Fruit fly (Drosophila melanogaster) whole organism, embryonic: ENCODE results near the gene CG12945.
A peak's percentile ranks its signal among the peaks of the same experiment; 100 is the strongest.

Experiments
- B-H1 ChIP-seq: fragments of 200-800 bp; sonication (Bioruptor generic); IDR thresholded peaks from 3 replicates; pipeline ENCODE4 v1.3.6; 2022; ENCODE audit warnings: missing biosample characterization, missing genetic modification characterization
- CG13775 ChIP-seq: fragments of 200-800 bp; sonication (Bioruptor generic); optimal IDR thresholded peaks from 3 replicates; lab custom pipeline; 2017; ENCODE audit warnings: missing biosample characterization, mild to moderate bottlenecking, missing genetic modification characterization
- CG14050 ChIP-seq: fragments of 200-800 bp; sonication (Bioruptor generic); IDR thresholded peaks from 3 replicates; pipeline ENCODE4 v1.3.6; 2022; ENCODE audit warnings: missing biosample characterization, missing genetic modification characterization
- CG15479 ChIP-seq: fragments of 200-800 bp; sonication (Bioruptor generic); optimal IDR thresholded peaks from 3 replicates; lab custom pipeline; 2019; ENCODE audit warnings: missing biosample characterization, mild to moderate bottlenecking, missing genetic modification characterization, moderate library complexity
- CG17612 ChIP-seq: fragments of 200-800 bp; sonication (Bioruptor generic); IDR thresholded peaks from 2 replicates; pipeline ENCODE4 v1.3.6; 2022; ENCODE audit warnings: missing biosample characterization, missing genetic modification characterization
- CG30403 ChIP-seq: fragments of 200-800 bp; sonication (Bioruptor generic); optimal IDR thresholded peaks from 3 replicates; lab custom pipeline; 2016; ENCODE audit warnings: missing biosample characterization, missing genetic modification characterization
- CG31441 ChIP-seq: fragments of 200-800 bp; sonication (Bioruptor generic); IDR thresholded peaks from 2 replicates; pipeline ENCODE4 v1.3.6; 2022; ENCODE audit warnings: missing biosample characterization, missing genetic modification characterization
- CG34224 ChIP-seq: fragments of 200-800 bp; sonication (Bioruptor generic); IDR thresholded peaks from 3 replicates; pipeline ENCODE4 v1.3.6; 2022; ENCODE audit warnings: missing biosample characterization, missing genetic modification characterization; ENCODE audit not compliant: partially characterized antibody
- CG3838 ChIP-seq: fragments of 200-800 bp; sonication (Bioruptor generic); optimal IDR thresholded peaks from 3 replicates; lab custom pipeline; 2016; ENCODE audit warnings: missing biosample characterization, missing genetic modification characterization
- CG4282 ChIP-seq: fragments of 200-800 bp; sonication (Bioruptor generic); optimal IDR thresholded peaks from 2 replicates; lab custom pipeline; 2016; ENCODE audit warnings: missing biosample characterization, missing genetic modification characterization
- CG43689 ChIP-seq: fragments of 200-800 bp; sonication (Bioruptor generic); IDR thresholded peaks from 2 replicates; pipeline ENCODE4 v1.3.6; 2022; ENCODE audit warnings: missing biosample characterization, missing genetic modification characterization
- CG5245 ChIP-seq: fragments of 200-800 bp; sonication (Bioruptor generic); optimal IDR thresholded peaks from 3 replicates; lab custom pipeline; 2016; ENCODE audit warnings: missing biosample characterization, missing genetic modification characterization
- CG5953 ChIP-seq: fragments of 200-800 bp; sonication (Bioruptor generic); IDR thresholded peaks from 2 replicates; pipeline ENCODE4 v1.3.6; 2022; ENCODE audit warnings: missing biosample characterization, missing genetic modification characterization
- CG6254 ChIP-seq: fragments of 200-800 bp; sonication (Bioruptor generic); optimal IDR thresholded peaks from 3 replicates; lab custom pipeline; 2017; ENCODE audit warnings: mild to moderate bottlenecking, missing biosample characterization, missing genetic modification reagents, missing genetic modification characterization
- CG6689 ChIP-seq: fragments of 200-800 bp; sonication (Bioruptor generic); IDR thresholded peaks from 2 replicates; pipeline ENCODE4 v1.3.6; 2022; ENCODE audit warnings: missing biosample characterization, missing genetic modification characterization
- CG7745 ChIP-seq: fragments of 200-800 bp; sonication (Bioruptor generic); optimal IDR thresholded peaks from 2 replicates; lab custom pipeline; 2018; ENCODE audit warnings: missing biosample characterization, mild to moderate bottlenecking, missing genetic modification characterization, moderate library complexity
- CHES-1-like ChIP-seq: fragments of 200-800 bp; sonication (Bioruptor generic); optimal IDR thresholded peaks from 2 replicates; lab custom pipeline; 2016; ENCODE audit warnings: missing biosample characterization, missing genetic modification characterization
- D ChIP-seq, 2 experiments: fragments of 200-800 bp in 1 of 2; fragments of >200 bp in 1 of 2; sonication (Bioruptor generic) in 1 of 2; optimal IDR thresholded peaks; 2 replicates in 1 of 2; 3 replicates in 1 of 2; lab custom pipeline; 2017; ENCODE audit warnings: mild to moderate bottlenecking in 1 of 2, missing biosample characterization in 1 of 2, missing genetic modification characterization in 1 of 2, missing genetic modification reagents in 1 of 2
- Dad ChIP-seq: fragments of 200-800 bp; sonication (Bioruptor generic); optimal IDR thresholded peaks from 3 replicates; lab custom pipeline; 2016; ENCODE audit warnings: missing biosample characterization, missing genetic modification characterization
- Fer1 ChIP-seq: fragments of 200-800 bp; sonication (Bioruptor generic); optimal IDR thresholded peaks from 2 replicates; lab custom pipeline; 2017; ENCODE audit warnings: missing biosample characterization, mild to moderate bottlenecking, missing genetic modification characterization
- HLHmδ ChIP-seq: fragments of 200-800 bp; sonication (Bioruptor generic); optimal IDR thresholded peaks from 2 replicates; lab custom pipeline; 2018; ENCODE audit warnings: missing biosample characterization, mild to moderate bottlenecking, missing genetic modification characterization, moderate library complexity
- Mes4 ChIP-seq: fragments of 200-800 bp; sonication (Bioruptor generic); optimal IDR thresholded peaks from 2 replicates; lab custom pipeline; 2016; ENCODE audit warnings: missing biosample characterization, missing genetic modification characterization
- NK7.1 ChIP-seq: fragments of 200-800 bp; sonication (Bioruptor generic); optimal IDR thresholded peaks from 3 replicates; lab custom pipeline; 2016; ENCODE audit warnings: missing biosample characterization, missing genetic modification characterization
- Nf-YB ChIP-seq: fragments of 200-800 bp; sonication (Bioruptor generic); optimal IDR thresholded peaks from 3 replicates; lab custom pipeline; 2019; ENCODE audit warnings: missing biosample characterization, mild to moderate bottlenecking, missing genetic modification characterization, moderate library complexity
- Opbp ChIP-seq: fragments of 200-800 bp; sonication (Bioruptor generic); IDR thresholded peaks from 3 replicates; pipeline ENCODE4 v1.3.6; 2022; ENCODE audit warnings: missing biosample characterization, missing genetic modification characterization; ENCODE audit not compliant: partially characterized antibody
- Poxn ChIP-seq: fragments of 200-800 bp; sonication (Bioruptor generic); IDR thresholded peaks from 2 replicates; pipeline ENCODE4 v1.3.6; 2022; ENCODE audit warnings: missing biosample characterization, missing genetic modification characterization
- Usf ChIP-seq: fragments of 200-800 bp; sonication (Bioruptor generic); optimal IDR thresholded peaks from 2 replicates; lab custom pipeline; 2017; ENCODE audit warnings: missing genotype, missing biosample characterization, missing genetic modification characterization
- ara ChIP-seq: fragments of 200-800 bp; sonication (Bioruptor generic); IDR thresholded peaks from 2 replicates; pipeline ENCODE4 v1.3.6; 2022; ENCODE audit warnings: missing biosample characterization, missing genetic modification characterization
- bowl ChIP-seq: fragments of 200-800 bp; sonication (Bioruptor generic); IDR thresholded peaks from 2 replicates; pipeline ENCODE4 v1.3.6; 2022; ENCODE audit warnings: missing biosample characterization, missing genetic modification characterization
- chn ChIP-seq: fragments of 200-800 bp; sonication (Bioruptor generic); optimal IDR thresholded peaks from 2 replicates; lab custom pipeline; 2016; ENCODE audit warnings: missing biosample characterization, missing genetic modification characterization
- h ChIP-seq: fragments of >200 bp; optimal IDR thresholded peaks from 2 replicates; lab custom pipeline; 2017
- hb ChIP-seq: fragments of 200-800 bp; sonication (Bioruptor generic); IDR thresholded peaks from 3 replicates; pipeline ENCODE4 v1.3.6; 2022; ENCODE audit warnings: missing biosample characterization, missing genetic modification characterization; ENCODE audit not compliant: partially characterized antibody
- hth ChIP-seq: fragments of >200 bp; optimal IDR thresholded peaks from 2 replicates; lab custom pipeline; 2017; ENCODE audit warnings: inconsistent platforms
- inv ChIP-seq: fragments of 200-800 bp; sonication (Bioruptor generic); IDR thresholded peaks from 2 replicates; pipeline ENCODE4 v1.3.6; 2022; ENCODE audit warnings: missing biosample characterization, missing genetic modification characterization; ENCODE audit not compliant: partially characterized antibody
- org-1 ChIP-seq: fragments of 200-800 bp; sonication (Bioruptor generic); optimal IDR thresholded peaks from 2 replicates; lab custom pipeline; 2017; ENCODE audit warnings: missing biosample characterization, missing genetic modification characterization
- otp ChIP-seq: fragments of 200-800 bp; sonication (Bioruptor generic); IDR thresholded peaks from 3 replicates; pipeline ENCODE4, ENCODE4 v1.3.6; 2022; ENCODE audit warnings: missing biosample characterization, missing genetic modification characterization
- pb ChIP-seq: fragments of 200-800 bp; sonication (Bioruptor generic); optimal IDR thresholded peaks from 3 replicates; lab custom pipeline; 2016; ENCODE audit warnings: missing biosample characterization, missing genetic modification characterization
- phol ChIP-seq: fragments of 200-800 bp; sonication (Bioruptor generic); optimal IDR thresholded peaks from 3 replicates; lab custom pipeline; 2018; ENCODE audit warnings: missing biosample characterization, mild to moderate bottlenecking, missing genetic modification characterization, moderate library complexity
- repo ChIP-seq: fragments of 200-800 bp; sonication (Bioruptor generic); optimal IDR thresholded peaks from 2 replicates; lab custom pipeline; 2016; ENCODE audit warnings: missing biosample characterization, missing genetic modification characterization
- salm ChIP-seq: fragments of 200-800 bp; sonication (Bioruptor generic); optimal IDR thresholded peaks from 2 replicates; lab custom pipeline; 2018; ENCODE audit warnings: missing biosample characterization, mild to moderate bottlenecking, missing genetic modification characterization
- slp2 ChIP-seq: fragments of 200-800 bp; sonication (Bioruptor generic); optimal IDR thresholded peaks from 2 replicates; lab custom pipeline; 2016; ENCODE audit warnings: missing biosample characterization, missing genetic modification characterization
- sna ChIP-seq: fragments of 200-800 bp; sonication (Bioruptor generic); IDR thresholded peaks from 2 replicates; pipeline ENCODE4 v1.3.6; 2022; ENCODE audit warnings: missing biosample characterization, missing genetic modification characterization; ENCODE audit not compliant: partially characterized antibody
- sob ChIP-seq: fragments of 200-800 bp; sonication (Bioruptor generic); IDR thresholded peaks from 2 replicates; pipeline ENCODE4 v1.3.6; 2022; ENCODE audit warnings: missing biosample characterization, missing genetic modification characterization
- sqz ChIP-seq: fragments of 200-800 bp; sonication (Bioruptor generic); optimal IDR thresholded peaks from 3 replicates; lab custom pipeline; 2018; ENCODE audit warnings: missing biosample characterization, mild to moderate bottlenecking, missing genetic modification characterization
- tin ChIP-seq: fragments of 200-800 bp; sonication (Bioruptor generic); optimal IDR thresholded peaks from 3 replicates; lab custom pipeline; 2016; ENCODE audit warnings: missing biosample characterization, missing genetic modification characterization
- unc-4 ChIP-seq: fragments of 200-800 bp; sonication (Bioruptor generic); IDR thresholded peaks from 2 replicates; pipeline ENCODE4 v1.3.6; 2022; ENCODE audit warnings: missing biosample characterization, missing genetic modification characterization; ENCODE audit not compliant: partially characterized antibody
- vfl ChIP-seq: fragments of 200-800 bp; sonication (Bioruptor generic); optimal IDR thresholded peaks from 2 replicates; lab custom pipeline; 2016; ENCODE audit warnings: missing biosample characterization, missing genetic modification characterization
- zen2 ChIP-seq: fragments of 200-800 bp; sonication (Bioruptor generic); IDR thresholded peaks from 3 replicates; pipeline ENCODE4 v1.3.6; 2022; ENCODE audit warnings: missing biosample characterization, missing genetic modification characterization; ENCODE audit not compliant: partially characterized antibody

CG12945 gene

dm6 chr3R:9767620-9768592 is 23.1 kb downstream of the CG12945 start, which contains the start of gene Naa80 (continued):
- TF ChIP-seq Opbp (GFP tag; lab: Robert Waterston, UW) (peak; percentile 59), Usf (GFP tag; lab: Kevin White, UChicago) (peak; percentile 10), CG30403 (peak; percentile 58), sna (GFP tag; lab: Robert Waterston, UW) (no peak), Dad (GFP tag; lab: Kevin White, UChicago) (peak; percentile 69), chn (GFP tag; lab: Kevin White, UChicago) (peak; percentile 80), CHES-1-like (GFP tag; lab: Kevin White, UChicago) (peak; percentile 94), otp (0 out of 3 replicates have a peak, but pooled peaks have one; percentile 6), Nf-YB (no peak), bowl (GFP tag; lab: Robert Waterston, UW) (no peak), CG6254 (no peak), CG34224 (peak; percentile 53; the same call in 2 of the 3 replicates), repo (peak; percentile 57), slp2 (peak; percentile 6), salm (no peak), inv (GFP tag; lab: Robert Waterston, UW) (peak; percentile 28; the same call in 1 of the 2 replicates), CG15479 (GFP tag; lab: Kevin White, UChicago) (no peak), phol (tag; lab: Kevin White, UChicago) (peak; percentile 28), CG13775 (GFP tag; lab: Kevin White, UChicago) (peak; percentile 9), hth (lab: Kevin White, UChicago) (no peak), zen2 (no peak), tin (GFP tag; lab: Kevin White, UChicago) (peak; percentile 71), hb (GFP tag; lab: Robert Waterston, UW) (no peak; the same call in 2 of the 3 replicates), h (lab: Kevin White, UChicago) (no peak), NK7.1 (GFP tag; lab: Kevin White, UChicago) (peak; percentile 31), CG31441 (no peak; the same call in 1 of the 2 replicates), B-H1 (GFP tag; lab: Robert Waterston, UW) (no peak), CG5953 (no peak), unc-4 (no peak; the same call in 1 of the 2 replicates), CG4282 (peak; percentile 64), CG5245 (GFP tag; lab: Kevin White, UChicago) (peak; percentile 21), pb (GFP tag; lab: Kevin White, UChicago) (peak; percentile 48), vfl (GFP tag; lab: Kevin White, UChicago) (peak; percentile 77), CG3838 (GFP tag; lab: Kevin White, UChicago) (no peak), CG43689 (GFP tag; lab: Robert Waterston, UW) (no peak), Poxn (GFP tag; lab: Robert Waterston, UW) (no peak), CG14050 (GFP tag; lab: Robert Waterston, UW) (no peak; the same call in 2 of the 3 replicates), Mes4 (GFP tag; lab: Kevin White, UChicago) (peak; percentile 45), CG17612 (GFP tag; lab: Robert Waterston, UW) (no peak), CG7745 (tag; lab: Kevin White, UChicago) (no peak), HLHmδ (GFP tag; lab: Kevin White, UChicago) (peak; percentile 63), Fer1 (GFP tag; lab: Kevin White, UChicago) (peak; percentile 62), sob (GFP tag; lab: Robert Waterston, UW) (peak; percentile 86), D (optimal IDR thresholded peaks at IDR 0.05; lab: Kevin White, UChicago) (no peak), D (GFP tag; optimal IDR thresholded peaks at IDR 0.05; lab: Kevin White, UChicago) (no peak), sqz (GFP tag; lab: Kevin White, UChicago) (no peak), org-1 (GFP tag; lab: Kevin White, UChicago) (no peak), CG6689 (GFP tag; lab: Robert Waterston, UW) (no peak), ara (GFP tag; lab: Robert Waterston, UW) (peak; percentile 43; the same call in 1 of the 2 replicates)
